Fruit fly (Drosophila melanogaster): ENCODE measurements around the gene Ddrgk1.

The Ddrgk1 gene

DNA sequence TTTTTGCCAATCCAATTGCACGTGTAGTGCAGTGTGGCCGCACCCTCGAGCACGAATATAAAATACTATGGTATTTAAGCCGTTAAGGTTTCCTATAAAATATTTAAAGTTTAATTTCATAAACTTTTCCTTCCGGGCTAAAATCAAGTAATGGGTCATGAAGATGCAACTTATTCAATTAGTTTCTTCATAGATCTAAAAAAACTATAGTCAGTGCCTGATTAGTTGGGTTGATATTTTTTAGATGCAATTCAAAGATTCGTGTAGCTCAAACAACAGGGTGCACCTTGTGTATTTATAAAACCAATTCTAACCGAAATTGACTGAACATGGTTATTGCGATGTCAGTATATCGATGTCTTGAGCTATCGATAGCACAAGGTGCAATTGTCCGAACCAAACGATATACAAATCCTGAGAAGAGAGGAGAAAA lies 3.9 kb downstream of the Ddrgk1 start, which contains the start of the genes Smyd5 and Oga (continued):
- peak; percentile 6 for TF ChIP-seq lbe (GFP tag; optimal IDR thresholded peaks at IDR 0.05)
- no peak for TF ChIP-seq ems (GFP tag; optimal IDR thresholded peaks at IDR 0.05)
- peak; percentile 62 for TF ChIP-seq B-H2 (GFP tag; optimal IDR thresholded peaks at IDR 0.05)
- TF ChIP-seq CG3163 (GFP tag; optimal IDR thresholded peaks at IDR 0.05), result peak; percentile 14
- peak; percentile 55 for TF ChIP-seq E2f2 (GFP tag; IDR thresholded peaks at IDR 0.05)
- peak; percentile 30 for TF ChIP-seq CG7987 (GFP tag; optimal IDR thresholded peaks at IDR 0.05)
- TF ChIP-seq ash1 (GFP tag; optimal IDR thresholded peaks at IDR 0.05), result no peak
- TF ChIP-seq peb (GFP tag; IDR thresholded peaks at IDR 0.05), result no peak
- TF ChIP-seq ewg (GFP tag; optimal IDR thresholded peaks at IDR 0.05), result no peak
- TF ChIP-seq CG8924 (tag; optimal IDR thresholded peaks at IDR 0.05), result peak; percentile 30
- peak; percentile 4; the same call in 1 of the 2 replicates for TF ChIP-seq CG1024 (GFP tag; IDR thresholded peaks at IDR 0.05)
- peak; percentile 32 for TF ChIP-seq slp2 (GFP tag; optimal IDR thresholded peaks at IDR 0.05)
- TF ChIP-seq jigr1 (GFP tag; IDR thresholded peaks at IDR 0.05), result no peak
- peak; percentile 84 for TF ChIP-seq sens (GFP tag)
- no peak for TF ChIP-seq tgo (GFP tag; IDR thresholded peaks at IDR 0.05)
- TF ChIP-seq pum (GFP tag; optimal IDR thresholded peaks at IDR 0.05), result no peak
- peak; percentile 72 for TF ChIP-seq nmo (GFP tag; optimal IDR thresholded peaks at IDR 0.05)
- no peak for TF ChIP-seq tio (GFP tag; optimal IDR thresholded peaks at IDR 0.05)
- TF ChIP-seq Atf6 (GFP tag; IDR thresholded peaks at IDR 0.05), result no peak
- TF ChIP-seq MBD-R2 (GFP tag; IDR thresholded peaks at IDR 0.05), result peak; percentile 68
- TF ChIP-seq CG10321 (GFP tag; IDR thresholded peaks at IDR 0.05), result no peak
- TF ChIP-seq Camta (GFP tag; optimal IDR thresholded peaks at IDR 0.05), result peak; percentile 17
- no peak for TF ChIP-seq CG1792 (GFP tag; optimal IDR thresholded peaks at IDR 0.05)
- TF ChIP-seq en (GFP tag; optimal IDR thresholded peaks at IDR 0.05), result no peak
- TF ChIP-seq schlank (tag; optimal IDR thresholded peaks at IDR 0.05), result no peak
- TF ChIP-seq Aef1 (GFP tag; IDR thresholded peaks at IDR 0.05), result no peak
- no peak for TF ChIP-seq Sry-β (GFP tag; optimal IDR thresholded peaks at IDR 0.05)
- TF ChIP-seq knrl (GFP tag; IDR thresholded peaks at IDR 0.05; ENCODE audit: partially characterized antibody), result peak; percentile 91
- peak; percentile 23 for TF ChIP-seq CG4854 (GFP tag; optimal IDR thresholded peaks at IDR 0.05)
- TF ChIP-seq CG7745 (tag; optimal IDR thresholded peaks at IDR 0.05), result no peak
- no peak for TF ChIP-seq Asciz (GFP tag; optimal IDR thresholded peaks at IDR 0.05)
- peak; percentile 12 for TF ChIP-seq cad (GFP tag; optimal IDR thresholded peaks at IDR 0.05)
- peak; percentile 47 for TF ChIP-seq HLH54F (GFP tag; optimal IDR thresholded peaks at IDR 0.05)
- TF ChIP-seq CG2129 (GFP tag; IDR thresholded peaks at IDR 0.05; ENCODE audit: partially characterized antibody), result peak; percentile 75
- no peak for TF ChIP-seq cas (GFP tag; IDR thresholded peaks at IDR 0.05)
- peak; percentile 13 for TF ChIP-seq az2 (GFP tag; optimal IDR thresholded peaks at IDR 0.05)
- TF ChIP-seq sc (optimal IDR thresholded peaks at IDR 0.05), result no peak
- no peak for TF ChIP-seq sc (GFP tag; optimal IDR thresholded peaks at IDR 0.05)
- TF ChIP-seq ranshi (GFP tag; IDR thresholded peaks at IDR 0.05), result no peak
- no peak for TF ChIP-seq D19A (tag; optimal IDR thresholded peaks at IDR 0.05)
- TF ChIP-seq HHEX (GFP tag; optimal IDR thresholded peaks at IDR 0.05), result no peak
- peak; percentile 89 for TF ChIP-seq hbn (GFP tag; IDR thresholded peaks at IDR 0.05; ENCODE audit: partially characterized antibody)
- TF ChIP-seq CG11723 (GFP tag; optimal IDR thresholded peaks at IDR 0.05), result no peak
- no peak for TF ChIP-seq CG31224 (GFP tag; IDR thresholded peaks at IDR 0.05)
- TF ChIP-seq al (GFP tag; IDR thresholded peaks at IDR 0.05), result no peak
- TF ChIP-seq CG31365 (tag; optimal IDR thresholded peaks at IDR 0.05), result no peak
- no peak for TF ChIP-seq psq (GFP tag; optimal IDR thresholded peaks at IDR 0.05)
- no peak for TF ChIP-seq CG9817 (tag; optimal IDR thresholded peaks at IDR 0.05)
- peak; percentile 46 for TF ChIP-seq grau (tag; optimal IDR thresholded peaks at IDR 0.05)
- TF ChIP-seq inv (GFP tag; IDR thresholded peaks at IDR 0.05; ENCODE audit: partially characterized antibody), result peak; percentile 90
- TF ChIP-seq CG12155 (GFP tag; optimal IDR thresholded peaks at IDR 0.05), result peak; percentile 31
- TF ChIP-seq chm (GFP tag; IDR thresholded peaks at IDR 0.05), result no peak
